Fruit fly (Drosophila melanogaster) whole organism, prepupa: ENCODE measurements around the gene ppk31.
A peak's percentile ranks its signal among the peaks of the same experiment; 100 is the strongest.

Experiments used
- Blimp-1 ChIP-seq: fragments of 200-800 bp; sonication (Bioruptor generic); optimal IDR thresholded peaks from 3 replicates; lab custom pipeline; 2017; ENCODE audit warnings: missing biosample characterization, missing genetic modification characterization, mild to moderate bottlenecking, moderate library complexity, missing genetic modification reagents
- CG10669 ChIP-seq: fragments of 200-800 bp; sonication (Bioruptor generic); optimal IDR thresholded peaks from 3 replicates; lab custom pipeline; 2018; ENCODE audit warnings: missing biosample characterization, mild to moderate bottlenecking, missing genetic modification characterization, moderate library complexity
- CG11902 ChIP-seq: fragments of 200-800 bp; sonication (Bioruptor generic); optimal IDR thresholded peaks from 3 replicates; lab custom pipeline; 2016; ENCODE audit warnings: missing biosample characterization, missing genetic modification characterization
- CG15336 ChIP-seq: fragments of 200-800 bp; sonication (Bioruptor generic); IDR thresholded peaks from 2 replicates; pipeline ENCODE4 v1.3.6; 2022; ENCODE audit warnings: missing biosample characterization, missing genetic modification characterization
- CG1621 ChIP-seq: fragments of 200-800 bp; sonication (Bioruptor generic); optimal IDR thresholded peaks from 3 replicates; lab custom pipeline; 2018; ENCODE audit warnings: missing biosample characterization, mild to moderate bottlenecking, missing genetic modification characterization
- CG16779 ChIP-seq: fragments of 200-800 bp; sonication (Bioruptor generic); optimal IDR thresholded peaks from 3 replicates; lab custom pipeline; 2017; ENCODE audit warnings: missing biosample characterization, mild to moderate bottlenecking, missing genetic modification characterization
- CG3032 ChIP-seq: fragments of 200-800 bp; optimal IDR thresholded peaks from 2 replicates; lab custom pipeline; 2019; ENCODE audit warnings: missing biosample characterization, mild to moderate bottlenecking, missing genetic modification characterization, moderate library complexity
- CG31627 ChIP-seq: fragments of 200-800 bp; sonication (Bioruptor generic); optimal IDR thresholded peaks from 3 replicates; lab custom pipeline; 2016; ENCODE audit warnings: missing biosample characterization, missing genetic modification characterization
- CG32006 ChIP-seq: fragments of 200-800 bp; sonication (Bioruptor generic); optimal IDR thresholded peaks from 3 replicates; lab custom pipeline; 2017; ENCODE audit warnings: missing biosample characterization, mild to moderate bottlenecking, missing genetic modification characterization
- CG4318 ChIP-seq: fragments of 200-800 bp; sonication (Bioruptor generic); optimal IDR thresholded peaks from 3 replicates; lab custom pipeline; 2017; ENCODE audit warnings: missing biosample characterization, mild to moderate bottlenecking, missing genetic modification characterization
- CG6163 ChIP-seq: fragments of 200-800 bp; sonication (Bioruptor generic); IDR thresholded peaks from 3 replicates; pipeline ENCODE4 v1.3.6; 2022; ENCODE audit warnings: missing biosample characterization, missing genetic modification characterization
- CG6276 ChIP-seq: fragments of 200-800 bp; sonication (Bioruptor generic); optimal IDR thresholded peaks from 2 replicates; lab custom pipeline; 2017; ENCODE audit warnings: missing biosample characterization, mild to moderate bottlenecking, missing genetic modification characterization
- CG6792 ChIP-seq: fragments of 200-800 bp; sonication (Bioruptor generic); optimal IDR thresholded peaks from 3 replicates; lab custom pipeline; 2016; ENCODE audit warnings: missing biosample characterization, missing genetic modification characterization
- CG6854 ChIP-seq: fragments of 200-800 bp; sonication (Bioruptor generic); optimal IDR thresholded peaks from 2 replicates; lab custom pipeline; 2017; ENCODE audit warnings: missing biosample characterization, mild to moderate bottlenecking, missing genetic modification characterization
- CG8632 ChIP-seq: fragments of 200-800 bp; sonication (Bioruptor generic); optimal IDR thresholded peaks from 3 replicates; lab custom pipeline; 2016; ENCODE audit warnings: missing biosample characterization, missing genetic modification characterization
- CG9139 ChIP-seq: fragments of 200-800 bp; sonication (Bioruptor generic); optimal IDR thresholded peaks from 3 replicates; lab custom pipeline; 2017; ENCODE audit warnings: missing biosample characterization, mild to moderate bottlenecking, missing genetic modification characterization
- Eip78C ChIP-seq: fragments of 200-800 bp; sonication (Bioruptor generic); peaks from one replicate; lab custom pipeline; 2016; ENCODE audit warnings: missing biosample characterization, missing genetic modification characterization
- Ets21C ChIP-seq: fragments of 200-800 bp; sonication (Bioruptor generic); optimal IDR thresholded peaks from 3 replicates; lab custom pipeline; 2016; ENCODE audit warnings: missing biosample characterization, missing genetic modification characterization
- Ets96B ChIP-seq: fragments of 200-800 bp; optimal IDR thresholded peaks from 2 replicates; lab custom pipeline; 2019; ENCODE audit warnings: missing biosample characterization, mild to moderate bottlenecking, missing genetic modification characterization, moderate library complexity
- Gug ChIP-seq: fragments of 200-800 bp; sonication (Bioruptor generic); IDR thresholded peaks from 2 replicates; pipeline ENCODE4 v1.3.6; 2022; ENCODE audit warnings: missing biosample characterization, missing genetic modification characterization
- Hr38 ChIP-seq: sonication (Bioruptor generic); optimal IDR thresholded peaks from 2 replicates; lab custom pipeline; 2016; ENCODE audit warnings: missing biosample characterization, missing genetic modification characterization
- Hr4 ChIP-seq: fragments of 200-800 bp; sonication (Bioruptor generic); optimal IDR thresholded peaks from 3 replicates; lab custom pipeline; 2016; ENCODE audit warnings: missing biosample characterization, missing genetic modification characterization
- OdsH ChIP-seq: fragments of 200-800 bp; sonication (Bioruptor generic); optimal IDR thresholded peaks from 3 replicates; lab custom pipeline; 2016; ENCODE audit warnings: missing biosample characterization, missing genetic modification characterization
- Smox ChIP-seq: fragments of 200-800 bp; sonication (Bioruptor generic); optimal IDR thresholded peaks from 3 replicates; lab custom pipeline; 2016; ENCODE audit warnings: missing biosample characterization, missing genetic modification characterization
- Sox14 ChIP-seq: fragments of 200-800 bp; sonication (Bioruptor generic); optimal IDR thresholded peaks from 3 replicates; lab custom pipeline; 2016; ENCODE audit warnings: missing biosample characterization, missing genetic modification characterization
- achi ChIP-seq: fragments of 200-800 bp; sonication (Bioruptor generic); optimal IDR thresholded peaks from 3 replicates; lab custom pipeline; 2016; ENCODE audit warnings: missing biosample characterization, missing genetic modification characterization
- acj6 ChIP-seq: fragments of 200-800 bp; sonication (Bioruptor generic); optimal IDR thresholded peaks from 3 replicates; lab custom pipeline; 2016; ENCODE audit warnings: missing biosample characterization, missing genetic modification characterization
- cyc ChIP-seq: fragments of 200-800 bp; sonication (Bioruptor generic); optimal IDR thresholded peaks from 3 replicates; lab custom pipeline; 2016; ENCODE audit warnings: missing biosample characterization, missing genetic modification characterization
- dsx ChIP-seq: fragments of 200-800 bp; optimal IDR thresholded peaks from 3 replicates; lab custom pipeline; 2019; ENCODE audit warnings: missing biosample characterization, mild to moderate bottlenecking, missing genetic modification characterization, moderate library complexity; ENCODE audit not compliant: poor library complexity, severe bottlenecking
- eg ChIP-seq: fragments of 200-800 bp; sonication (Bioruptor generic); IDR thresholded peaks from 3 replicates; pipeline ENCODE4 v1.3.6; 2022; ENCODE audit warnings: missing biosample characterization, missing genetic modification characterization
- esn ChIP-seq: fragments of 200-800 bp; sonication (Bioruptor generic); optimal IDR thresholded peaks from 2 replicates; lab custom pipeline; 2016; ENCODE audit warnings: missing biosample characterization, mild to moderate bottlenecking, missing genetic modification characterization, moderate library complexity
- fd59A ChIP-seq: fragments of 200-800 bp; sonication (Bioruptor generic); optimal IDR thresholded peaks from 2 replicates; lab custom pipeline; 2017; ENCODE audit warnings: missing biosample characterization, mild to moderate bottlenecking, missing genetic modification characterization, missing genetic modification reagents
- fd85E ChIP-seq: fragments of 200-800 bp; sonication (Bioruptor generic); optimal IDR thresholded peaks from 3 replicates; lab custom pipeline; 2016; ENCODE audit warnings: missing biosample characterization, missing genetic modification characterization
- fkh ChIP-seq: fragments of 200-800 bp; sonication (Bioruptor generic); optimal IDR thresholded peaks from 3 replicates; lab custom pipeline; 2017; ENCODE audit warnings: missing biosample characterization, mild to moderate bottlenecking, missing genetic modification characterization, moderate library complexity
- lz ChIP-seq: fragments of 200-800 bp; sonication (Bioruptor generic); optimal IDR thresholded peaks from 3 replicates; lab custom pipeline; 2016; ENCODE audit warnings: missing biosample characterization, missing genetic modification characterization
- net ChIP-seq: fragments of 200-800 bp; sonication (Bioruptor generic); optimal IDR thresholded peaks from 3 replicates; lab custom pipeline; 2016; ENCODE audit warnings: missing biosample characterization, missing genetic modification characterization
- salr ChIP-seq, 2 experiments: fragments of 200-800 bp; sonication (Bioruptor generic); optimal IDR thresholded peaks; 3 replicates each; lab custom pipeline; 2016 to 2018; ENCODE audit warnings: missing biosample characterization in 2 of 2, missing genetic modification characterization in 2 of 2, mild to moderate bottlenecking in 1 of 2
- ss ChIP-seq, 2 experiments: fragments of 200-800 bp; sonication (Bioruptor generic); optimal IDR thresholded peaks; 2 replicates in 1 of 2; 3 replicates in 1 of 2; lab custom pipeline; 2017 to 2018; ENCODE audit warnings: mild to moderate bottlenecking in 2 of 2, missing biosample characterization in 2 of 2, missing genetic modification characterization in 2 of 2, moderate library complexity in 1 of 2
- svp ChIP-seq: fragments of 200-800 bp; sonication (Bioruptor generic); peaks from one replicate; lab custom pipeline; 2016; ENCODE audit warnings: missing biosample characterization, missing genetic modification characterization
- topi ChIP-seq: fragments of 200-800 bp; sonication (Bioruptor generic); optimal IDR thresholded peaks from 3 replicates; lab custom pipeline; 2016; ENCODE audit warnings: missing biosample characterization, missing genetic modification characterization
- vri ChIP-seq: fragments of 200-800 bp; sonication (Bioruptor generic); optimal IDR thresholded peaks from 3 replicates; lab custom pipeline; 2016; ENCODE audit warnings: missing biosample characterization, mild to moderate bottlenecking, missing genetic modification characterization

Gene ppk31

dm6 chr3R:27135692-27136641, 27.0 kb upstream of the ppk31 start (continued):
- peak; percentile 69 for TF ChIP-seq esn (GFP tag; lab: Kevin White, UChicago)
- peak; percentile 22 to 69 for TF ChIP-seq ss (GFP tag; optimal IDR thresholded peaks at IDR 0.05; lab: Kevin White, UChicago)
- TF ChIP-seq CG4318: no peak
- TF ChIP-seq fd59A (GFP tag; lab: Kevin White, UChicago): peak; percentile 35
- TF ChIP-seq achi (GFP tag; lab: Kevin White, UChicago): peak; percentile 41
- TF ChIP-seq salr (GFP tag; optimal IDR thresholded peaks at IDR 0.05; lab: Kevin White, UChicago): peak; percentile 7 to 28
- TF ChIP-seq Blimp-1: peak; percentile 22
- peak; percentile 64 for TF ChIP-seq vri
- TF ChIP-seq fd85E (GFP tag; lab: Kevin White, UChicago): peak; percentile 23
- no peak for TF ChIP-seq Hr4 (GFP tag; lab: Kevin White, UChicago)

- TF ChIP-seq CG1621 (tag; lab: Kevin White, UChicago) (no peak), cyc (GFP tag; lab: Kevin White, UChicago) (no peak), Eip78C (GFP tag; lab: Kevin White, UChicago) (peak; percentile 30), Smox (no peak), Ets96B (tag; lab: Kevin White, UChicago) (no peak), CG16779 (tag; lab: Kevin White, UChicago) (no peak), Sox14 (no peak), eg (GFP tag; lab: Robert Waterston, UW) (peak; percentile 13; the same call in 1 of the 3 replicates), dsx (GFP tag; lab: Kevin White, UChicago) (peak; percentile 90), CG15336 (GFP tag; lab: Robert Waterston, UW) (peak; percentile 31; the same call in 1 of the 2 replicates), CG6792 (GFP tag; lab: Kevin White, UChicago) (no peak), CG6854 (GFP tag; lab: Kevin White, UChicago) (peak; percentile 24), fd59A (GFP tag; lab: Kevin White, UChicago) (no peak), CG3032 (tag; lab: Kevin White, UChicago) (no peak), Gug (no peak), fkh (GFP tag; lab: Kevin White, UChicago) (peak; percentile 87), acj6 (no peak)
These were observed 25.0 kb upstream of the ppk31 start for dm6 chr3R:27137914-27138323.

dm6 chr3R:27138700-27139099, 24.2 kb upstream of the ppk31 start:
- TF ChIP-seq CG6163 (GFP tag; lab: Robert Waterston, UW) (no peak), Blimp-1 (no peak), Hr38 (GFP tag; lab: Kevin White, UChicago) (no peak), Gug (no peak), CG15336 (GFP tag; lab: Robert Waterston, UW) (no peak), lz (GFP tag; lab: Kevin White, UChicago) (no peak), OdsH (no peak), CG6854 (GFP tag; lab: Kevin White, UChicago) (no peak), salr (GFP tag; optimal IDR thresholded peaks at IDR 0.05; lab: Kevin White, UChicago) (no peak), Hr4 (GFP tag; lab: Kevin White, UChicago) (no peak), CG32006 (GFP tag; lab: Kevin White, UChicago) (no peak)

- TF ChIP-seq CG3032 (tag; lab: Kevin White, UChicago) (peak; percentile 45), svp (GFP tag; lab: Kevin White, UChicago) (peak; percentile 88), Ets21C (GFP tag; lab: Kevin White, UChicago) (peak; percentile 65), CG10669 (peak; percentile 68), salr (GFP tag; optimal IDR thresholded peaks at IDR 0.05; lab: Kevin White, UChicago) (peak in 1 of 2 experiments; percentile 45), CG6276 (GFP tag; lab: Kevin White, UChicago) (peak; percentile 26), CG15336 (GFP tag; lab: Robert Waterston, UW) (peak; percentile 52; the same call in 1 of the 2 replicates), CG9139 (GFP tag; lab: Kevin White, UChicago) (no peak), Hr38 (GFP tag; lab: Kevin White, UChicago) (no peak), Hr4 (GFP tag; lab: Kevin White, UChicago) (peak; percentile 54), CG11902 (GFP tag; lab: Kevin White, UChicago) (peak; percentile 72), CG31627 (peak; percentile 78), Gug (no peak), OdsH (peak; percentile 57), topi (GFP tag; lab: Kevin White, UChicago) (peak; percentile 80), achi (GFP tag; lab: Kevin White, UChicago) (peak; percentile 59), Sox14 (peak; percentile 85), dsx (GFP tag; lab: Kevin White, UChicago) (peak; percentile 14), net (GFP tag; lab: Kevin White, UChicago) (peak; percentile 38), CG8632 (GFP tag; lab: Kevin White, UChicago) (peak; percentile 60), CG4318 (peak; percentile 37), Blimp-1 (peak; percentile 48)
These were observed 23.0 kb upstream of the ppk31 start for dm6 chr3R:27139963-27140362.
